Fruit fly (Drosophila melanogaster) whole organism: ENCODE measurements around the gene NijC.

Experiments used
- CG8478 ChIP-seq: fragments of >200 bp; optimal IDR thresholded peaks from 2 replicates; lab custom pipeline; 2018; ENCODE audit warnings: inconsistent platforms
- EcR ChIP-seq, 2 experiments: fragments of >200 bp; optimal IDR thresholded peaks; 2 replicates each; lab custom pipeline; 2017; ENCODE audit warnings: missing biosample characterization in 2 of 2, missing genetic modification characterization in 2 of 2, missing genetic modification reagents in 2 of 2
- pan ChIP-seq: fragments of >200 bp; optimal IDR thresholded peaks from 2 replicates; lab custom pipeline; 2017

dm6 chr3R:12666206-12666834, 28.6 kb upstream of the NijC start:
- TF ChIP-seq EcR (GFP tag; optimal IDR thresholded peaks at IDR 0.05; lab: Kevin White, UChicago) (no peak), CG8478 (lab: Kevin White, UChicago) (no peak), pan (lab: Kevin White, UChicago) (no peak)
